Worm (Caenorhabditis elegans): Measurements from ENCODE around the gene sma-1.
A peak's percentile ranks its signal among the peaks of the same experiment; 100 is the strongest.

DNA sequence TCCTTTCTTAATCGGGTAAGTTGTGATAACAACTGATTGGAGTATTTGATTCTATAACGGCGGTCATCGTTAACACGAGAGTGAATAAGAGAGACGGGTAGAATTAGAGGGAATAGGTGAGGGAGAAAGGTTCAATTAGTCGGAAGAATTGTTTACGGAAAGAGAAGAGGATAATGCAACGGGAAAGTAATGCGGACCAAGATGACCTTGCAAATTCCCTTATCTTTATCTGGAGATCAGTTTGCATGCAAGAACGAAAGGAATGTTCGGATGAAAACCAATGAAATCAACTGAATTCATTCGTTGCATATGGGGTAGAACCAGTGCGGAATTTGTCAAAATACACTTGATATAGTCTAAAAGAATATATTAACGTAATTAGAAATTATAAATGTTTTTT, 2.9 kb downstream of the sma-1 start:
- TF ChIP-seq unc-62 (GFP tag; optimal IDR thresholded peaks at IDR 0.05 in 1 of 2) = peak in 1 of 2 experiments; percentile 81
- no peak for TF ChIP-seq unc-62 (tag; optimal IDR thresholded peaks at IDR 0.05)
- TF ChIP-seq lin-13 (GFP tag; optimal IDR thresholded peaks at IDR 0.05) = no peak
- no peak for TF ChIP-seq nhr-76 (tag; optimal IDR thresholded peaks at IDR 0.05)
- no peak for TF ChIP-seq dve-1 (tag; optimal IDR thresholded peaks at IDR 0.05; ENCODE audit: insufficient read depth)
- TF ChIP-seq fos-1 (tag; optimal IDR thresholded peaks at IDR 0.05) = no peak
- no peak for TF ChIP-seq attf-4 (tag; optimal IDR thresholded peaks at IDR 0.05)
- TF ChIP-seq nhr-25 (tag; optimal IDR thresholded peaks at IDR 0.05; ENCODE audit: borderline replicate concordance, insufficient read depth) = no peak
- TF ChIP-seq ztf-11 (tag; optimal IDR thresholded peaks at IDR 0.05) = no peak
- TF ChIP-seq nhr-28 (tag; optimal IDR thresholded peaks at IDR 0.05) = no peak
- TF ChIP-seq lir-3 (tag; optimal IDR thresholded peaks at IDR 0.05) = no peak
- TF ChIP-seq dmd-6 (GFP tag; IDR thresholded peaks at IDR 0.05) = no peak
- no peak for TF ChIP-seq nhr-11 (tag; optimal IDR thresholded peaks at IDR 0.05)

Data from whole organism, L4 larva.